Worm (Caenorhabditis elegans) whole organism, midembryonic: ENCODE results near the gene F09C6.10.

ENCODE experiments used
- T22C8.4 ChIP-seq: fragments of 200-800 bp; sonication (Bioruptor generic); IDR thresholded peaks from 2 replicates; pipeline ENCODE4 v1.3.6; 2022; ENCODE audit warnings: missing genetic modification characterization, missing compliant biosample characterization
- cog-1 ChIP-seq: sonication (generic microtip); optimal IDR thresholded peaks from 2 replicates; lab custom pipeline; 2016; ENCODE audit warnings: missing genetic modification characterization, missing compliant biosample characterization
- flt-1 ChIP-seq: fragments of 200-800 bp; sonication (Bioruptor generic); IDR thresholded peaks from 2 replicates; pipeline ENCODE4 v1.3.6; 2022; ENCODE audit warnings: missing genetic modification characterization, missing compliant biosample characterization
- klf-2 ChIP-seq: fragments of 200-800 bp; sonication (Bioruptor generic); conservative IDR thresholded peaks from 2 replicates; pipeline ENCODE4 v1.3.6; 2022; ENCODE audit warnings: missing genetic modification reagents, missing genetic modification characterization, missing compliant biosample characterization
- med-1 ChIP-seq: sonication (generic microtip); optimal IDR thresholded peaks from 2 replicates; lab custom pipeline; 2017; ENCODE audit warnings: missing genetic modification characterization, mild to moderate bottlenecking, missing compliant biosample characterization, antibody characterized with exemption, missing genetic modification reagents; ENCODE audit not compliant: insufficient read depth
- ref-1 ChIP-seq: fragments of 200-800 bp; sonication (Bioruptor generic); conservative IDR thresholded peaks from 2 replicates; pipeline ENCODE4 v1.3.6; 2022; ENCODE audit warnings: missing genetic modification reagents, missing genetic modification characterization, missing compliant biosample characterization
- tab-1 ChIP-seq: fragments of 200-800 bp; sonication (Bioruptor generic); IDR thresholded peaks from 2 replicates; pipeline ENCODE4 v1.3.6; 2022; ENCODE audit warnings: missing genetic modification characterization, missing compliant biosample characterization
- ztf-23 ChIP-seq: fragments of 200-800 bp; sonication (Bioruptor generic); IDR thresholded peaks from 2 replicates; pipeline ENCODE4 v1.3.6; 2022; ENCODE audit warnings: missing genetic modification reagents, missing genetic modification characterization, missing compliant biosample characterization
- ztf-29 ChIP-seq: fragments of 200-800 bp; sonication (Bioruptor generic); IDR thresholded peaks from 2 replicates; pipeline ENCODE4 v1.3.6; 2022; ENCODE audit warnings: missing genetic modification reagents, missing genetic modification characterization, missing compliant biosample characterization

Gene F09C6.10

DNA sequence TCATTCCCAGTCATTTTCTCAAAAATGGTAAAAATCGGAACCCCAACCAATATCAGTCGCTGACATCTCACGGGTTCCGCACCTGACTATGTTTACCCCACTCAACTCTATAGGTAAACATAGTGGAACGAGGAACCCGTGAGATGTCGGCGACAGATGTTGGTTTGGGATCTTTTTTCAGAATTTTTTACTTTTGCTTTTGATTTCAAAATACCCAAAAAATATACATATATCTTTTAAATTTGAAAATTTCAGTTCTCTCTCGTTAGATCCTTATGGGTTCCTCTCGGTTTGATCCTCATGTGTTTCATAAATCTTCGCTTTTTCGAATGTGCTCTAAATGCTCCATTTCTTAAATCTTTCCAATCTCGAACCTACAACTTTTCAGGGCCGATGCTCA lies 42.3 kb downstream of the F09C6.10 start, which contains the start of gene srw-23:
Gene srw-23 (plus strand): TSS at position 301 of the 400 bp plus-strand sequence.
- TF ChIP-seq flt-1 (GFP tag; lab: Robert Waterston, UW) (no peak), med-1 (GFP tag; lab: Kevin White, UChicago) (no peak), tab-1 (GFP tag; lab: Robert Waterston, UW) (no peak), T22C8.4 (GFP tag; lab: Robert Waterston, UW) (no peak), ref-1 (GFP tag; lab: Robert Waterston, UW) (no peak), ztf-29 (GFP tag; lab: Robert Waterston, UW) (no peak), ztf-23 (GFP tag; lab: Robert Waterston, UW) (no peak), cog-1 (no peak), klf-2 (no peak)

DNA sequence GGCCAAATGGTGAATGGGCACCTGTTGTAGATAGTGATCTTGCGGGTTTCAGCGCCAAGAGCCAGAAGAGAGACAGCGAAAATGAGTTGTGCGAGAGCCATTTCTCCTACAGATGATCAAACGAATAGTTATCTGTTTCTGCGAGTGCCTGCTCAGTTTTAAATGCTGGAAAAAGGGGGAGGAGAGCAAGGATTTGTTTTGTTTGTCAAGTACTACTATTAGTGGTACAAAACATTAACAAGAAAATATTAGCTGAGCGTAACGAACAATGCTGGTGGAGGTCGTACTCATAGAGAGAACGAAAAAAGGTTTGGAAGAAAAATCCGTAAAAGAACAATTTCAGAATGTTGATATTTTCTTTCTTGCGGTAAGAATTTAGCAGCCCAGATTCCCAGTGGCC lies 44.6 kb downstream of the F09C6.10 start, which contains the start of gene thn-4:
Gene thn-4 (minus strand): TSS at position 101 of the 400 bp plus-strand sequence.
- TF ChIP-seq ztf-23 (GFP tag; lab: Robert Waterston, UW) (no peak), ref-1 (GFP tag; lab: Robert Waterston, UW) (no peak), cog-1 (no peak), med-1 (GFP tag; lab: Kevin White, UChicago) (no peak), T22C8.4 (GFP tag; lab: Robert Waterston, UW) (no peak), klf-2 (no peak), tab-1 (GFP tag; lab: Robert Waterston, UW) (no peak), ztf-29 (GFP tag; lab: Robert Waterston, UW) (no peak), flt-1 (GFP tag; lab: Robert Waterston, UW) (no peak)

DNA sequence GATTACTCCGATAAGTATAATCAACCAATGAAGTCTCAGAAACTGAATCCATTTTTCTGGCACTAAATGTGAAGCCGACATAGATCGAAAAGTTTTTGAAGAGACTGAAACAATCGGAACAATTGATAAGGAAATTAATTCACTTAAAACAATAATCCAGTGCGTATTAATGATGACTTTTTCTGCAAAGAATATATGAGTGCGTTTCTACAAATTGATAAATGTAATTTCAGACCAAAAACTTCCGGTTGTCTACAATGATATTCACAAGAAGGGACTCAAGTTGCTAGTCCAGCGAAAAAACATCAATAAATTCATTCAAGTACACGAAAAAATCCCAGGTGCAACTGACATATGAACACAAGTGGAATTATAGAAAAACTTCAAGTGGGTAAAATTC lies 46.2 kb downstream of the F09C6.10 start, which contains the start of gene clec-33:
Gene clec-33 (minus strand): TSS at position 101 of the 400 bp plus-strand sequence.
- no peak for TF ChIP-seq tab-1 (GFP tag; lab: Robert Waterston, UW)
- no peak for TF ChIP-seq ztf-23 (GFP tag; lab: Robert Waterston, UW)
- TF ChIP-seq med-1 (GFP tag; lab: Kevin White, UChicago), result no peak
- TF ChIP-seq ztf-29 (GFP tag; lab: Robert Waterston, UW), result no peak
- TF ChIP-seq flt-1 (GFP tag; lab: Robert Waterston, UW), result no peak
- no peak for TF ChIP-seq T22C8.4 (GFP tag; lab: Robert Waterston, UW)
- no peak for TF ChIP-seq ref-1 (GFP tag; lab: Robert Waterston, UW)
- TF ChIP-seq klf-2, result no peak
- TF ChIP-seq cog-1, result no peak

DNA sequence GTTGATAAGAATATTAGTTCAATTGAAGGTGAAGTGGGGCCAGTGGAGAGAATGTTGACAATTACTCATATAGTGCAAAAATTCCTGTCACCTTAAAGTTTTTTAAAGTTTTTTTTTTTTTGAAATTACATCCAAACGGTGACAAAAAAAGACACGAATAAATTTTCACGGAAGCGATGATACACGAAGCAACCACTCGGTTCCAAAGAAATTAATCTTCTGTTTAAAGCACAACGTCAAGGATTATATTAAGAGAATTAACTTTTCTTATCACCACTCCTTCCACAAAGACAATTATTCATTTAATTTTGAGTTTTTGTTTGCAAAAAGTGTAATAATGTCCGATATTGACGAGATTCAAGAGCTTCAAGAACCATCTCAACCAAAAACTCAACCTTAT lies 50.6 kb downstream of the F09C6.10 start, which contains the start of gene clec-28:
Gene clec-28 (plus strand): TSS at position 301 of the 400 bp plus-strand sequence.
- TF ChIP-seq klf-2 (no peak), flt-1 (GFP tag; lab: Robert Waterston, UW) (no peak), cog-1 (no peak), med-1 (GFP tag; lab: Kevin White, UChicago) (no peak)
